Worm (Caenorhabditis elegans): Measurements from ENCODE around the gene srbc-75.
"Not testable (repeated sequence)": the region's sequence is repeated elsewhere in the genome, so short reads cannot be mapped to it uniquely, and the experiment has no call there.

srbc-75 gene

DNA sequence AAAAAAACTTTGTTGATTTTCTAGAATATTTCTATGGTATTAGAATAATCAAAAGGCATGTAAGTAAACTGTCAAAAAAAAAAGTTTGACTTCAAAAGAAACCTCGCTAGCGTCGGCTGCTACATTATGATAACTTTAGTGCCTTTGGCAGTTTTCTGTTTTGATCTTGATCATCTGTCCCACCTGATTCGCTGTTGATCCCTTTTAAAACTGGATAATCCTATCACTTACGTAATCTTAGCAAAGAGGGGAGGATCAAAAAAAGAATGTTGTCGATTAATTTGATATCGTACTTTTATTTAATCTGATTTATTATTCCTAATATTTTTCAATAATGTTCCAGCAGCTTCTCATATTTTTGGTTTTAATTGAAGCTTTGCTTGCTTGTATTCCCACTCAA is 6.3 kb downstream of the srbc-75 start, which contains the start of gene M01B2.8:
M01B2.8 (plus strand) TSS at position 301 of the 400 bp plus-strand sequence.
- TF ChIP-seq med-1 (GFP tag; optimal IDR thresholded peaks at IDR 0.05; ENCODE audit: insufficient read depth) (no peak), ref-1 (GFP tag; conservative IDR thresholded peaks at IDR 0.05) (no peak), ztf-23 (GFP tag; IDR thresholded peaks at IDR 0.05) (no peak), klf-2 (GFP tag; conservative IDR thresholded peaks at IDR 0.05) (no peak), cog-1 (tag; optimal IDR thresholded peaks at IDR 0.05) (no peak), flt-1 (GFP tag; IDR thresholded peaks at IDR 0.05) (no peak), tab-1 (GFP tag; IDR thresholded peaks at IDR 0.05) (no peak), T22C8.4 (GFP tag; IDR thresholded peaks at IDR 0.05) (no peak), ztf-29 (GFP tag; IDR thresholded peaks at IDR 0.05) (no peak)

DNA sequence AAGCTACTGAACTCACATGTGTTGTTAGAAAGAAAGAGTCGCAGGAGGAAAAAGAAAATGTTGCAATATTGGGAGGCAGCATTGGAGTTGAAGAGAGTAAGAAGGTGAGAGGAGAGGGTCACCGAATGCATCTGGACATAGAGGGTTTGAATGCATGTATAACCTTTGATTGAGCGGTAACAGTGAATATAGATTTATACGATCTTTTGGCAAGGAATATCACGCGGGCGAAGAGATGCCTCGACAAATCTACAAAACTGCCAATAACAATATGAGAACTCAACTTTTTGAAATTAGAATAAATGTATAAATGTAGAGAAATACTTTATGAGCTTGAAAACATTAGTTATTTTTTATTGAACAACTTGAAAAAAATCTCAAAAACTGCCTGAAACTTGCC is 8.7 kb downstream of the srbc-75 start, which contains the start of gene M01B2.10:
M01B2.10 (minus strand) TSS at position 101 of the 400 bp plus-strand sequence.
- TF ChIP-seq klf-2 (GFP tag; conservative IDR thresholded peaks at IDR 0.05); ztf-23 (GFP tag; IDR thresholded peaks at IDR 0.05); med-1 (GFP tag; optimal IDR thresholded peaks at IDR 0.05; ENCODE audit: insufficient read depth): not testable (repeated sequence)

DNA sequence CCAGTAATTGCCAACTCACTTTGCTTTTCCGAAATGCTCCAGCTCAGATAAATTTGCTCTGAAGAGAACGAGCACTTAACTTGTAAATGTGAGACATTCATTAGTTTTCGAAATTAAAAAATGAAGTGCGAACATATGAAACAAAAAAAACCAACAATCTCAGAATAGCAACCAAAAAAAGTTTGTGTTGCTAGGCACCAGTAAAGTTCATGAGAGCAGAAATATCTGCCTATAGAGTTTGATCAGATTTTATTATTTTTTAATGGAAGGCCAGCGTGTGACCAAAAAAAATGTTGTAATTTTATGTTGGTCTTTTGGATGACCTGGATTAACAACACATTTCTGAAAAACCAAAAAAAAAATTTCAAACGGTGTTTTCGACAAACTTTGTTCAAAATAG is 10.5 kb downstream of the srbc-75 start, which contains the start of gene M01B2.12:
M01B2.12 (minus strand) TSS at position 101 of the 400 bp plus-strand sequence.
- TF ChIP-seq ztf-23 (GFP tag; IDR thresholded peaks at IDR 0.05) (no peak), med-1 (GFP tag; optimal IDR thresholded peaks at IDR 0.05; ENCODE audit: insufficient read depth) (no peak), klf-2 (GFP tag; conservative IDR thresholded peaks at IDR 0.05) (no peak), flt-1 (GFP tag; IDR thresholded peaks at IDR 0.05) (no peak), ref-1 (GFP tag; conservative IDR thresholded peaks at IDR 0.05) (no peak), T22C8.4 (GFP tag; IDR thresholded peaks at IDR 0.05) (no peak), ztf-29 (GFP tag; IDR thresholded peaks at IDR 0.05) (no peak), tab-1 (GFP tag; IDR thresholded peaks at IDR 0.05) (no peak), cog-1 (tag; optimal IDR thresholded peaks at IDR 0.05) (no peak)

DNA sequence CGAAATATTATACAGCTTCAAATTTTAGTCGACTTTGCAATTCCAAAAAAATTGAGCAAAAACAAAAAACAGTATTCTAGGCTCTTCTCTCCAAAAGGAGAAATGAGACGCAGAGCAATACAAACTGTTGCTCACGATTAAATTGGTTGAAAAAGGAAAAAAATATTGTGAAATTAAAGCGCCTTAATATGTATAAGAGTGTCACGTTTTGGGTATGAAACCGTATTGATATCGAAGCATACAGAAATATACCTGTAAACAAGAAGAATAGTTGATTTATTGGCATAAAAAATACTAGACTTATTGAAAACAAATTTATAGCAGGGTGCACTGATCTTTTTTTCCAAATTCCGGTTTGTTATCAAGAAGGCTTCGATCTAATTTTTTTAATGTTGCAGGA is 12.2 kb downstream of the srbc-75 start, which contains the start of gene M01B2.13:
M01B2.13 (minus strand) TSS at position 101 of the 400 bp plus-strand sequence.
- no peak for TF ChIP-seq flt-1 (GFP tag; IDR thresholded peaks at IDR 0.05)
- no peak for TF ChIP-seq T22C8.4 (GFP tag; IDR thresholded peaks at IDR 0.05)
- TF ChIP-seq ref-1 (GFP tag; conservative IDR thresholded peaks at IDR 0.05): no peak
- no peak for TF ChIP-seq ztf-29 (GFP tag; IDR thresholded peaks at IDR 0.05)

DNA sequence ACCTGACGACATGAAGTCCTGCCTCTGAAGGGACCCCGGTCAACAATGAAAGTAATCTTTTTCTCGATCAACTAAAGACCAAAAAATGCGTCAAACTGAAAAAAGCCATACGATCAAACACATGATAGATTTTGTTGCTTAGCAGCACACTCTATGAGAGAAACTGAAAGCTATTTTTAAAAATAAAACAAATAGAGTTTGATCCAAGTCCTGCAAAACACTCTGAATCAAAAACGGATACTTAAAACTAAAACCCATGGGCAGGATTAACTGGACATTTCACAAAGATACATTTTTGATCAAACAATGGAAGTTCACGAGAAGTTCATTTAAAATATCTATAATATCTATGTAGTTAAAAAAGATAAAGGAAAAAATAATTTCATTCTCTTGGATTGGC is 13.8 kb downstream of the srbc-75 start, which contains the start of gene T10H4.13:
T10H4.13 (minus strand) TSS at position 101 of the 400 bp plus-strand sequence.
- TF ChIP-seq T22C8.4 (GFP tag; IDR thresholded peaks at IDR 0.05) (no peak), tab-1 (GFP tag; IDR thresholded peaks at IDR 0.05) (no peak), cog-1 (tag; optimal IDR thresholded peaks at IDR 0.05) (no peak), flt-1 (GFP tag; IDR thresholded peaks at IDR 0.05) (no peak), klf-2 (GFP tag; conservative IDR thresholded peaks at IDR 0.05) (no peak), ztf-23 (GFP tag; IDR thresholded peaks at IDR 0.05) (no peak), ref-1 (GFP tag; conservative IDR thresholded peaks at IDR 0.05) (no peak)

DNA sequence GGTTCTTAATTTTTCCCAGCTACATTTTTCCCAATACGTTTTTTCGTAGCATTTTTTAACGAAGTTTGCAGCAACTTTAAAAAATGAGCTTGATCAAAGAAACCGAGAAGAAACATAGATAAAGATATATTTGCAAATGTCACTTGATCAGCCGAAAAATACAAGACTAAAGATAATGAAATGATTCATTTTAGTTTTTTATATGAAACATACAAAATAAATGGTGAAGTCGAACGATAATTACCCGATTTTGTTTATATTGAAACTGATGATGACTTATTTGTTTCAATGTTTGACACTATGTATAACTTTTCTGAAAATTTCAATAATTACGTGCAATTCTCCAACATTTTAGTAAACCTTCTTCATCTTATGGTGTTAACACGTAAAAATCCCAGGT is 14.7 kb downstream of the srbc-75 start, which contains the start of gene srw-22:
srw-22 (plus strand) TSS at position 301 of the 400 bp plus-strand sequence.
- no peak for TF ChIP-seq med-1 (GFP tag; optimal IDR thresholded peaks at IDR 0.05; ENCODE audit: insufficient read depth)

DNA sequence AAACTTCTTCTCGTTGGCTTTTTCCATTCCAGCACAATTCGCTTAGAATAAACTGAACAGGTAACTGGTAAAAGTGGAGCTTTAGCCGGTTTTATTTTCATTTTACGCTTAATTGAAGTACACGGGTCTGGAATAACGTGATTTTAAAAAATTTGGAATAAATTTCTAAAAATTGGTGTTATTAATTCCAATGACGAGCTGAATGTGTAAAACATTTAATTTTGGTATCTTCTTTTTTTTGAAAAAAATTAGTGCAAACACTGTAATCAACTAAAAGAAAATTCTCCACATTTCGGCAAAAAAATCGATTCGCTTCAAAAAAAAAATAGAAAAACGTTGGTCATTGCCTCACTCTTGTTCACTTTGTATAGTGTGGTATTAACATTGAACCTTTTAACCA is 18.6 kb downstream of the srbc-75 start, which contains the start of gene T10H4.4:
T10H4.4 (minus strand) TSS at position 101 of the 400 bp plus-strand sequence.
- TF ChIP-seq tab-1 (GFP tag; IDR thresholded peaks at IDR 0.05): no peak
- no peak for TF ChIP-seq cog-1 (tag; optimal IDR thresholded peaks at IDR 0.05)
- TF ChIP-seq flt-1 (GFP tag; IDR thresholded peaks at IDR 0.05): no peak
- no peak for TF ChIP-seq T22C8.4 (GFP tag; IDR thresholded peaks at IDR 0.05)
- TF ChIP-seq ztf-23 (GFP tag; IDR thresholded peaks at IDR 0.05): no peak

DNA sequence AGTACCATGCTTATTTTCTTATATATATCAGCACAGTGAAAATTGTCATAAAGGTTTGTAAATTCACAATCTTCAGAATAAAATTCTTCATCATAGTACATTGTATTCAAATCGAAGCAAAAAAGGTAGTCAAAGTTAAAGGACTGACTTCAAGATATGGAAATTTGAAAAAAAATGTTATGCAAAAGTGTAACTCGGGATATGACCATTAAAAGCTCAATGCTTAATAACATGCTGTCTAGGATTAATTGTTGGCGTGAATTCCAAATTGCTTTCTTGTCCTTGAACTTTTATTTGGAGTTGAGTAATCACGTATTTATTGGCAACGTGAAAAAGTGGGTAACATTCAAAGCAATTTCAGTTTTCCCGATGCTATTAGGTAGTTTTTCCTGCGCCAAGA is 21.1 kb downstream of the srbc-75 start, which contains the start of gene srw-16:
srw-16 (minus strand) TSS at position 101 of the 400 bp plus-strand sequence.
- TF ChIP-seq ztf-23 (GFP tag; IDR thresholded peaks at IDR 0.05): no peak
- TF ChIP-seq tab-1 (GFP tag; IDR thresholded peaks at IDR 0.05): no peak
- no peak for TF ChIP-seq cog-1 (tag; optimal IDR thresholded peaks at IDR 0.05)
- TF ChIP-seq flt-1 (GFP tag; IDR thresholded peaks at IDR 0.05): no peak
- TF ChIP-seq ztf-29 (GFP tag; IDR thresholded peaks at IDR 0.05): no peak
- TF ChIP-seq ref-1 (GFP tag; conservative IDR thresholded peaks at IDR 0.05): no peak
- no peak for TF ChIP-seq med-1 (GFP tag; optimal IDR thresholded peaks at IDR 0.05; ENCODE audit: insufficient read depth)
- TF ChIP-seq klf-2 (GFP tag; conservative IDR thresholded peaks at IDR 0.05): no peak
- no peak for TF ChIP-seq T22C8.4 (GFP tag; IDR thresholded peaks at IDR 0.05)

DNA sequence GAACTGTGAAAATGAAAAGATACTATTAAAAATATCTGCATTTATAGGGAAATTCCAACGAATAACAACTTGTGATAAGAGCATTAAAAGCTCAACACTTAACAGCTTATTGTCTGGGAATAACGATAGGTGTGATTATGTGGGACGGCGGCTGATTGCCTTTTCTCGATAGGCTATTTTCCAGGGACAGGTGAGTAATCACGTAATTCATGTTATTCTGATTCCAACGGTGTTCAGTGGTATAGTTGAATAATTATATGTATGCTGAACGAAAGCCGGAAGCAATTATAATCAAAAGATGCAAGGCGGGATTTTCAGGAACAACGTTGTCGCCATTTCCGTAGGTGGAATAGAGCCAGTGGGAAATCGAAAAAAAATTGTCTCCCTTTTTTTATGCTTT is 23.3 kb downstream of the srbc-75 start, which contains the start of gene srw-17:
srw-17 (minus strand) TSS at position 101 of the 400 bp plus-strand sequence.
- TF ChIP-seq T22C8.4 (GFP tag; IDR thresholded peaks at IDR 0.05) (no peak), flt-1 (GFP tag; IDR thresholded peaks at IDR 0.05) (no peak), cog-1 (tag; optimal IDR thresholded peaks at IDR 0.05) (no peak), ztf-23 (GFP tag; IDR thresholded peaks at IDR 0.05) (no peak)

DNA sequence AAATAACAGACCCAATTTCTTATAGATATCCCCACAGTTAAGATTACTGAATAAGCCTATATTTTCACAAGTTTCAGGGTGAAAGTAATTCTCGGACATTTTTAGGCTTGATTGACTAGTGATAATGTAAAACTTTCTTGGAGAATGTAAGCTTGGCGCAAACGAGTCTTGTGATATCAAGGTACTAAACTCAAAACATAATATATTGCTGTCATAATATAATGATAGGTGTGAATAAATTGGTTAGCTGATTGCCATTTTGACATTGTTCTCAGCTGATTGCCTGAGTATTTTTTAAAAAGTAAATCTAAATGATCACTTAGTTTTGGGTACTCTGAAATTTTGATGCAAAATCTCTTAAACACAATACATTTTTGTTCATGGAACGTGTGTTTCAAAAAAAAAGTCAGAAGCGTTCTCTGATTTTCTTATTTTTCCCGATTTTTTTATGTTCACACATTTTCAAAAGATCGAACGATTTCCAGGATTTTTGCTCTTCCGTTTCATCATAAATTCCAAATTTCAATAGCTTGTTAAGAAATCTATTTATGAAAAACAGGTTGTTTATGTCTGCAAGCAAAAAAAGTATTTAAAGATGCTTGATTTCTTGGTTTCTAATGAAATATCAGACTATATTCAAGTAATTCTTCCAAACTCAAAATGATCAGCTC is 27.8 kb downstream of the srbc-75 start, which contains the start of the genes srw-19 and srx-51:
srw-19 (minus strand) TSS at position 101 of the 671 bp plus-strand sequence.
srx-51 (plus strand) TSS at position 621 of the 671 bp plus-strand sequence.
- TF ChIP-seq flt-1 (GFP tag; IDR thresholded peaks at IDR 0.05) (no peak), cog-1 (tag; optimal IDR thresholded peaks at IDR 0.05) (no peak), ztf-29 (GFP tag; IDR thresholded peaks at IDR 0.05) (no peak), klf-2 (GFP tag; conservative IDR thresholded peaks at IDR 0.05) (no peak), tab-1 (GFP tag; IDR thresholded peaks at IDR 0.05) (no peak)
